Fruit fly (Drosophila melanogaster) whole organism, adult: ENCODE results near the gene CG31777.

Experiments used
- CG11617 ChIP-seq: fragments of 200-800 bp; sonication (Bioruptor generic); optimal IDR thresholded peaks from 2 replicates; lab custom pipeline; 2017; ENCODE audit warnings: mild to moderate bottlenecking, missing biosample characterization, missing genetic modification reagents, missing genetic modification characterization
- CG12768 ChIP-seq: fragments of 200-800 bp; sonication (Bioruptor generic); optimal IDR thresholded peaks from 2 replicates; lab custom pipeline; 2017; ENCODE audit warnings: missing biosample characterization, missing genetic modification characterization, mild to moderate bottlenecking, moderate library complexity, missing genetic modification reagents
- CG14711 ChIP-seq: fragments of 200-800 bp; sonication (Bioruptor generic); optimal IDR thresholded peaks from 2 replicates; lab custom pipeline; 2018; ENCODE audit warnings: missing biosample characterization, mild to moderate bottlenecking, missing genetic modification characterization, moderate library complexity
- CG1620 ChIP-seq: fragments of 200-800 bp; sonication (Bioruptor generic); optimal IDR thresholded peaks from 2 replicates; lab custom pipeline; 2016; ENCODE audit warnings: missing biosample characterization, missing genetic modification characterization
- CG33017 ChIP-seq: fragments of 200-800 bp; sonication (Bioruptor generic); optimal IDR thresholded peaks from 2 replicates; lab custom pipeline; 2018; ENCODE audit warnings: missing biosample characterization, mild to moderate bottlenecking, missing genetic modification characterization, moderate library complexity
- CG5204 ChIP-seq: fragments of 200-800 bp; sonication (Bioruptor generic); optimal IDR thresholded peaks from 2 replicates; lab custom pipeline; 2016; ENCODE audit warnings: missing biosample characterization, missing genetic modification characterization
- CG7045 ChIP-seq: fragments of 200-800 bp; sonication (Bioruptor generic); optimal IDR thresholded peaks from 2 replicates; lab custom pipeline; 2017; ENCODE audit warnings: missing biosample characterization, mild to moderate bottlenecking, missing genetic modification characterization
- CG7101 ChIP-seq: fragments of 200-800 bp; sonication (Bioruptor generic); optimal IDR thresholded peaks from 2 replicates; lab custom pipeline; 2018; ENCODE audit warnings: missing biosample characterization, mild to moderate bottlenecking, missing genetic modification characterization, moderate library complexity
- Clk ChIP-seq: fragments of 200-800 bp; sonication (Bioruptor generic); optimal IDR thresholded peaks from 2 replicates; lab custom pipeline; 2017; ENCODE audit warnings: missing biosample characterization, missing genetic modification characterization
- Crg-1 ChIP-seq: fragments of 200-800 bp; sonication (Bioruptor generic); optimal IDR thresholded peaks from 2 replicates; lab custom pipeline; 2016; ENCODE audit warnings: missing biosample characterization, missing genetic modification characterization
- Hr96 ChIP-seq: fragments of 200-800 bp; sonication (Bioruptor generic); optimal IDR thresholded peaks from 2 replicates; lab custom pipeline; 2016; ENCODE audit warnings: missing biosample characterization, missing genetic modification characterization
- Mnt ChIP-seq: fragments of 200-800 bp; sonication (Bioruptor generic); optimal IDR thresholded peaks from 2 replicates; lab custom pipeline; 2016; ENCODE audit warnings: missing biosample characterization, mild to moderate bottlenecking, missing genetic modification characterization
- bab1 ChIP-seq: fragments of 200-800 bp; sonication (Bioruptor generic); optimal IDR thresholded peaks from 3 replicates; lab custom pipeline; 2019; ENCODE audit warnings: missing biosample characterization, mild to moderate bottlenecking, missing genetic modification characterization, moderate library complexity
- cic ChIP-seq: fragments of 200-800 bp; sonication (Bioruptor generic); optimal IDR thresholded peaks from 2 replicates; lab custom pipeline; 2017; ENCODE audit warnings: missing biosample characterization, mild to moderate bottlenecking, missing genetic modification characterization, moderate library complexity
- cnc ChIP-seq, 2 experiments: fragments of >200 bp; optimal IDR thresholded peaks; 2 replicates each; lab custom pipeline; 2017
- kay ChIP-seq: fragments of 200-800 bp; sonication (Bioruptor generic); peaks from one replicate; lab custom pipeline; 2016; ENCODE audit warnings: missing biosample characterization, missing genetic modification characterization, borderline replicate concordance
- ovo ChIP-seq: fragments of 200-800 bp; sonication (Bioruptor generic); optimal IDR thresholded peaks from 2 replicates; lab custom pipeline; 2016; ENCODE audit warnings: missing biosample characterization, missing genetic modification characterization
- pad ChIP-seq: fragments of 200-800 bp; sonication (Bioruptor generic); optimal IDR thresholded peaks from 3 replicates; lab custom pipeline; 2017; ENCODE audit warnings: missing biosample characterization, missing genetic modification characterization, mild to moderate bottlenecking, moderate library complexity, missing genetic modification reagents
- tj ChIP-seq: fragments of 200-800 bp; sonication (Bioruptor generic); optimal IDR thresholded peaks from 3 replicates; lab custom pipeline; 2017; ENCODE audit warnings: missing biosample characterization, mild to moderate bottlenecking, missing genetic modification characterization, moderate library complexity
- toe ChIP-seq: fragments of 200-800 bp; sonication (Bioruptor generic); optimal IDR thresholded peaks from 2 replicates; lab custom pipeline; 2016; ENCODE audit warnings: missing biosample characterization, missing genetic modification characterization

The CG31777 gene

dm6 chr2L:3706963-3707362, at the start of gene CG31777:
Gene CG31777 (minus strand): TSS chr2L:3707063.
- TF ChIP-seq tj, result no peak
- no peak for TF ChIP-seq Crg-1 (GFP tag; lab: Kevin White, UChicago)
- TF ChIP-seq CG11617, result no peak
- no peak for TF ChIP-seq CG14711 (tag; lab: Kevin White, UChicago)
- no peak for TF ChIP-seq cnc (optimal IDR thresholded peaks at IDR 0.05; lab: Kevin White, UChicago)
- TF ChIP-seq bab1, result no peak
- no peak for TF ChIP-seq CG33017 (tag; lab: Kevin White, UChicago)
- TF ChIP-seq CG7045 (GFP tag; lab: Kevin White, UChicago), result no peak
- no peak for TF ChIP-seq Clk (GFP tag; lab: Kevin White, UChicago)
- TF ChIP-seq CG7101 (tag; lab: Kevin White, UChicago), result no peak
- TF ChIP-seq Hr96, result no peak
- no peak for TF ChIP-seq pad (GFP tag; lab: Kevin White, UChicago)
- no peak for TF ChIP-seq Mnt (GFP tag; lab: Kevin White, UChicago)
- TF ChIP-seq cic, result no peak
- TF ChIP-seq kay (GFP tag; lab: Kevin White, UChicago), result no peak
- no peak for TF ChIP-seq CG5204 (GFP tag; lab: Kevin White, UChicago)
- no peak for TF ChIP-seq ovo
- TF ChIP-seq toe (GFP tag; lab: Kevin White, UChicago), result no peak
- TF ChIP-seq CG1620 (GFP tag; lab: Kevin White, UChicago), result no peak
- no peak for TF ChIP-seq CG12768 (GFP tag; lab: Kevin White, UChicago)

dm6 chr2L:3754835-3755547, 48.1 kb upstream of the CG31777 start:
- TF ChIP-seq CG5204 (GFP tag; lab: Kevin White, UChicago) (peak; percentile 22), Mnt (GFP tag; lab: Kevin White, UChicago) (no peak)

- TF ChIP-seq bab1 (peak; percentile 7), CG5204 (GFP tag; lab: Kevin White, UChicago) (no peak)
Measured at dm6 chr2L:3748691-3749090, 41.8 kb upstream of the CG31777 start.

- no peak for TF ChIP-seq cic
- no peak for TF ChIP-seq CG1620 (GFP tag; lab: Kevin White, UChicago)
- no peak for TF ChIP-seq Hr96
- no peak for TF ChIP-seq CG12768 (GFP tag; lab: Kevin White, UChicago)
- TF ChIP-seq bab1, result no peak
- TF ChIP-seq CG5204 (GFP tag; lab: Kevin White, UChicago), result no peak
- TF ChIP-seq CG7045 (GFP tag; lab: Kevin White, UChicago), result no peak
- TF ChIP-seq CG14711 (tag; lab: Kevin White, UChicago), result no peak
- no peak for TF ChIP-seq CG11617
- no peak for TF ChIP-seq Crg-1 (GFP tag; lab: Kevin White, UChicago)
- TF ChIP-seq Mnt (GFP tag; lab: Kevin White, UChicago), result no peak
- TF ChIP-seq ovo, result no peak
- TF ChIP-seq CG7101 (tag; lab: Kevin White, UChicago), result no peak
- no peak for TF ChIP-seq cnc (optimal IDR thresholded peaks at IDR 0.05; lab: Kevin White, UChicago)
- TF ChIP-seq kay (GFP tag; lab: Kevin White, UChicago), result no peak
Measured at dm6 chr2L:3740443-3740842, 33.6 kb upstream of the CG31777 start.

- TF ChIP-seq CG1620 (GFP tag; lab: Kevin White, UChicago) (no peak), CG7101 (tag; lab: Kevin White, UChicago) (no peak), cnc (optimal IDR thresholded peaks at IDR 0.05; lab: Kevin White, UChicago) (no peak), pad (GFP tag; lab: Kevin White, UChicago) (no peak), CG12768 (GFP tag; lab: Kevin White, UChicago) (no peak), kay (GFP tag; lab: Kevin White, UChicago) (no peak), CG7045 (GFP tag; lab: Kevin White, UChicago) (no peak)
Measured at dm6 chr2L:3737682-3738081, 30.8 kb upstream of the CG31777 start.

- no peak for TF ChIP-seq cic
Measured at dm6 chr2L:3737003-3737662, 30.3 kb upstream of the CG31777 start.

- TF ChIP-seq pad (GFP tag; lab: Kevin White, UChicago) (no peak), Crg-1 (GFP tag; lab: Kevin White, UChicago) (no peak), kay (GFP tag; lab: Kevin White, UChicago) (no peak), CG1620 (GFP tag; lab: Kevin White, UChicago) (no peak), CG33017 (tag; lab: Kevin White, UChicago) (no peak), CG12768 (GFP tag; lab: Kevin White, UChicago) (no peak), Mnt (GFP tag; lab: Kevin White, UChicago) (no peak), toe (GFP tag; lab: Kevin White, UChicago) (no peak), CG14711 (tag; lab: Kevin White, UChicago) (no peak), CG7101 (tag; lab: Kevin White, UChicago) (no peak), tj (no peak), CG5204 (GFP tag; lab: Kevin White, UChicago) (no peak), CG7045 (GFP tag; lab: Kevin White, UChicago) (no peak), ovo (no peak), CG11617 (no peak), Hr96 (no peak), cnc (optimal IDR thresholded peaks at IDR 0.05; lab: Kevin White, UChicago) (no peak), cic (no peak), Clk (GFP tag; lab: Kevin White, UChicago) (no peak)
Measured at dm6 chr2L:3731055-3731454, 24.2 kb upstream of the CG31777 start.
